Fruit fly (Drosophila melanogaster) whole organism, adult: ENCODE results near the gene comm3.

Experiments
- CG11617 ChIP-seq: fragments of 200-800 bp; sonication (Bioruptor generic); optimal IDR thresholded peaks from 2 replicates; lab custom pipeline; 2017; ENCODE audit warnings: mild to moderate bottlenecking, missing biosample characterization, missing genetic modification reagents, missing genetic modification characterization
- CG12768 ChIP-seq: fragments of 200-800 bp; sonication (Bioruptor generic); optimal IDR thresholded peaks from 2 replicates; lab custom pipeline; 2017; ENCODE audit warnings: missing biosample characterization, missing genetic modification characterization, mild to moderate bottlenecking, moderate library complexity, missing genetic modification reagents
- CG14711 ChIP-seq: fragments of 200-800 bp; sonication (Bioruptor generic); optimal IDR thresholded peaks from 2 replicates; lab custom pipeline; 2018; ENCODE audit warnings: missing biosample characterization, mild to moderate bottlenecking, missing genetic modification characterization, moderate library complexity
- CG1620 ChIP-seq: fragments of 200-800 bp; sonication (Bioruptor generic); optimal IDR thresholded peaks from 2 replicates; lab custom pipeline; 2016; ENCODE audit warnings: missing biosample characterization, missing genetic modification characterization
- CG33017 ChIP-seq: fragments of 200-800 bp; sonication (Bioruptor generic); optimal IDR thresholded peaks from 2 replicates; lab custom pipeline; 2018; ENCODE audit warnings: missing biosample characterization, mild to moderate bottlenecking, missing genetic modification characterization, moderate library complexity
- CG5204 ChIP-seq: fragments of 200-800 bp; sonication (Bioruptor generic); optimal IDR thresholded peaks from 2 replicates; lab custom pipeline; 2016; ENCODE audit warnings: missing biosample characterization, missing genetic modification characterization
- CG7045 ChIP-seq: fragments of 200-800 bp; sonication (Bioruptor generic); optimal IDR thresholded peaks from 2 replicates; lab custom pipeline; 2017; ENCODE audit warnings: missing biosample characterization, mild to moderate bottlenecking, missing genetic modification characterization
- CG7101 ChIP-seq: fragments of 200-800 bp; sonication (Bioruptor generic); optimal IDR thresholded peaks from 2 replicates; lab custom pipeline; 2018; ENCODE audit warnings: missing biosample characterization, mild to moderate bottlenecking, missing genetic modification characterization, moderate library complexity
- Clk ChIP-seq: fragments of 200-800 bp; sonication (Bioruptor generic); optimal IDR thresholded peaks from 2 replicates; lab custom pipeline; 2017; ENCODE audit warnings: missing biosample characterization, missing genetic modification characterization
- Crg-1 ChIP-seq: fragments of 200-800 bp; sonication (Bioruptor generic); optimal IDR thresholded peaks from 2 replicates; lab custom pipeline; 2016; ENCODE audit warnings: missing biosample characterization, missing genetic modification characterization
- Hr96 ChIP-seq: fragments of 200-800 bp; sonication (Bioruptor generic); optimal IDR thresholded peaks from 2 replicates; lab custom pipeline; 2016; ENCODE audit warnings: missing biosample characterization, missing genetic modification characterization
- Mnt ChIP-seq: fragments of 200-800 bp; sonication (Bioruptor generic); optimal IDR thresholded peaks from 2 replicates; lab custom pipeline; 2016; ENCODE audit warnings: missing biosample characterization, mild to moderate bottlenecking, missing genetic modification characterization
- bab1 ChIP-seq: fragments of 200-800 bp; sonication (Bioruptor generic); optimal IDR thresholded peaks from 3 replicates; lab custom pipeline; 2019; ENCODE audit warnings: missing biosample characterization, mild to moderate bottlenecking, missing genetic modification characterization, moderate library complexity
- cic ChIP-seq: fragments of 200-800 bp; sonication (Bioruptor generic); optimal IDR thresholded peaks from 2 replicates; lab custom pipeline; 2017; ENCODE audit warnings: missing biosample characterization, mild to moderate bottlenecking, missing genetic modification characterization, moderate library complexity
- cnc ChIP-seq, 2 experiments: fragments of >200 bp; optimal IDR thresholded peaks; 2 replicates each; lab custom pipeline; 2017
- kay ChIP-seq: fragments of 200-800 bp; sonication (Bioruptor generic); peaks from one replicate; lab custom pipeline; 2016; ENCODE audit warnings: missing biosample characterization, missing genetic modification characterization, borderline replicate concordance
- ovo ChIP-seq: fragments of 200-800 bp; sonication (Bioruptor generic); optimal IDR thresholded peaks from 2 replicates; lab custom pipeline; 2016; ENCODE audit warnings: missing biosample characterization, missing genetic modification characterization
- pad ChIP-seq: fragments of 200-800 bp; sonication (Bioruptor generic); optimal IDR thresholded peaks from 3 replicates; lab custom pipeline; 2017; ENCODE audit warnings: missing biosample characterization, missing genetic modification characterization, mild to moderate bottlenecking, moderate library complexity, missing genetic modification reagents
- tj ChIP-seq: fragments of 200-800 bp; sonication (Bioruptor generic); optimal IDR thresholded peaks from 3 replicates; lab custom pipeline; 2017; ENCODE audit warnings: missing biosample characterization, mild to moderate bottlenecking, missing genetic modification characterization, moderate library complexity
- toe ChIP-seq: fragments of 200-800 bp; sonication (Bioruptor generic); optimal IDR thresholded peaks from 2 replicates; lab custom pipeline; 2016; ENCODE audit warnings: missing biosample characterization, missing genetic modification characterization

The comm3 gene

dm6 chr3L:15678284-15678683, 30.7 kb upstream of the comm3 start:
- no peak for TF ChIP-seq CG12768 (GFP tag; lab: Kevin White, UChicago)
- no peak for TF ChIP-seq CG11617
- no peak for TF ChIP-seq tj (GFP tag; lab: Kevin White, UChicago)
- no peak for TF ChIP-seq ovo (GFP tag; lab: Kevin White, UChicago)
- TF ChIP-seq CG7045, result no peak
- no peak for TF ChIP-seq CG1620 (GFP tag; lab: Kevin White, UChicago)
- TF ChIP-seq Clk (GFP tag; lab: Kevin White, UChicago), result no peak

dm6 chr3L:15677662-15678061, 30.1 kb upstream of the comm3 start:
- TF ChIP-seq tj (GFP tag; lab: Kevin White, UChicago) (no peak), CG11617 (no peak), Mnt (GFP tag; lab: Kevin White, UChicago) (no peak), cnc (optimal IDR thresholded peaks at IDR 0.05; lab: Kevin White, UChicago) (no peak), CG5204 (no peak), ovo (GFP tag; lab: Kevin White, UChicago) (no peak), toe (GFP tag; lab: Kevin White, UChicago) (no peak), cic (GFP tag; lab: Kevin White, UChicago) (no peak), Crg-1 (no peak), Hr96 (GFP tag; lab: Kevin White, UChicago) (no peak), CG12768 (GFP tag; lab: Kevin White, UChicago) (no peak), CG14711 (tag; lab: Kevin White, UChicago) (no peak), Clk (GFP tag; lab: Kevin White, UChicago) (no peak), pad (GFP tag; lab: Kevin White, UChicago) (no peak), CG33017 (tag; lab: Kevin White, UChicago) (no peak), kay (GFP tag; lab: Kevin White, UChicago) (no peak), CG7045 (no peak), bab1 (GFP tag; lab: Kevin White, UChicago) (no peak)

dm6 chr3L:15675111-15675510, 27.5 kb upstream of the comm3 start:
- no peak for TF ChIP-seq Hr96 (GFP tag; lab: Kevin White, UChicago)
- no peak for TF ChIP-seq CG7045
- no peak for TF ChIP-seq CG1620 (GFP tag; lab: Kevin White, UChicago)
- TF ChIP-seq CG14711 (tag; lab: Kevin White, UChicago), result no peak
- no peak for TF ChIP-seq CG5204
- no peak for TF ChIP-seq cic (GFP tag; lab: Kevin White, UChicago)
- TF ChIP-seq tj (GFP tag; lab: Kevin White, UChicago), result no peak
- no peak for TF ChIP-seq Clk (GFP tag; lab: Kevin White, UChicago)
- no peak for TF ChIP-seq bab1 (GFP tag; lab: Kevin White, UChicago)
- TF ChIP-seq CG11617, result no peak
- TF ChIP-seq CG33017 (tag; lab: Kevin White, UChicago), result no peak
- no peak for TF ChIP-seq cnc (optimal IDR thresholded peaks at IDR 0.05; lab: Kevin White, UChicago)
- TF ChIP-seq pad (GFP tag; lab: Kevin White, UChicago), result no peak
- TF ChIP-seq kay (GFP tag; lab: Kevin White, UChicago), result no peak
- no peak for TF ChIP-seq toe (GFP tag; lab: Kevin White, UChicago)
- TF ChIP-seq Crg-1, result no peak
- TF ChIP-seq CG12768 (GFP tag; lab: Kevin White, UChicago), result no peak

DNA sequence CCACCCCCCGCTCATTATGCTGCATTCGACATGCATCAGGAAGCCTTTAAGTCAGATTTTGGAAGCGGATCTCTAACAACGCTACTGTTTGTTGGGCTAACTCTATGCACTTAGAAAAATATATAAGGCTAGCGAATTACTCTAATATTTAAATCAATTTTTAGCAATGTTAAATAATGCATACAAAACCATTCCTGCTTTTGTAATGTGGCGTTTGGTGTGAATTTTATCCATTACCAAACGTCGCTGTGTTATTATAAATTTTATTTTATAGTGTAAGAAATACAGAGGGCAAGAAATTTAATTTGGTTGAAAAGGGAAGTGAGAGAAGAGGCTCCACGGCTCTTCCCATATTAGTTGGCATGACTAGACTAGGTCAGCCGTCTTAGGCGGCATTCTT, 25.2 kb upstream of the comm3 start:
- TF ChIP-seq CG11617 (no peak), Clk (GFP tag; lab: Kevin White, UChicago) (no peak), Hr96 (GFP tag; lab: Kevin White, UChicago) (no peak), CG5204 (no peak), CG12768 (GFP tag; lab: Kevin White, UChicago) (no peak), CG14711 (tag; lab: Kevin White, UChicago) (no peak), CG7045 (no peak), CG7101 (tag; lab: Kevin White, UChicago) (no peak), CG1620 (GFP tag; lab: Kevin White, UChicago) (no peak), toe (GFP tag; lab: Kevin White, UChicago) (no peak)

dm6 chr3L:15670455-15670854, 22.9 kb upstream of the comm3 start:
- no peak for TF ChIP-seq Mnt (GFP tag; lab: Kevin White, UChicago)
- TF ChIP-seq Clk (GFP tag; lab: Kevin White, UChicago), result no peak
- TF ChIP-seq Hr96 (GFP tag; lab: Kevin White, UChicago), result no peak
- no peak for TF ChIP-seq CG33017 (tag; lab: Kevin White, UChicago)
- TF ChIP-seq CG14711 (tag; lab: Kevin White, UChicago), result no peak
- no peak for TF ChIP-seq CG12768 (GFP tag; lab: Kevin White, UChicago)
- no peak for TF ChIP-seq ovo (GFP tag; lab: Kevin White, UChicago)
- no peak for TF ChIP-seq CG5204
- TF ChIP-seq cic (GFP tag; lab: Kevin White, UChicago), result no peak
- no peak for TF ChIP-seq bab1 (GFP tag; lab: Kevin White, UChicago)
- no peak for TF ChIP-seq Crg-1
- no peak for TF ChIP-seq tj (GFP tag; lab: Kevin White, UChicago)
- no peak for TF ChIP-seq CG7101 (tag; lab: Kevin White, UChicago)
- TF ChIP-seq CG11617, result no peak
- no peak for TF ChIP-seq CG7045
- no peak for TF ChIP-seq kay (GFP tag; lab: Kevin White, UChicago)

DNA sequence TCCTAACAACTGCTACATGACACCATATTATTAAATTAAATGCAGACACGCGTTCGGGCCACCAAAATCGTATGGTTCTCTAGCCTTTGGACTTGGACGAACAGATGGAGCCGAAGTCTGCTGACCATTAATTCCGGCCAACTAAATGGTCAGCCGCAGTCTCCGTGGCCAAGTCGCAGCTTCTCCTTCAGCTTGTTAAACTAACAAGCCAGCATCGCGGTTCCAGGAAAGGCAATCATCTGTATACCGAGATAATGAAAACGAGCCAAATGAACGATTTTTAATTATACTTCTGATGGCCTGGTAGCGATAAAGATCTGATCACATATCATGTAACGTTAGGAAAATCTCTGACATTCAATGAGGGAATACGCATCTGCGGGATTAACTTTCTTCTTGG, 22.4 kb upstream of the comm3 start:
- TF ChIP-seq CG33017 (tag; lab: Kevin White, UChicago) (no peak), pad (GFP tag; lab: Kevin White, UChicago) (no peak), cic (GFP tag; lab: Kevin White, UChicago) (no peak), CG1620 (GFP tag; lab: Kevin White, UChicago) (no peak), Hr96 (GFP tag; lab: Kevin White, UChicago) (no peak), CG7101 (tag; lab: Kevin White, UChicago) (no peak), bab1 (GFP tag; lab: Kevin White, UChicago) (no peak), CG5204 (no peak), Mnt (GFP tag; lab: Kevin White, UChicago) (no peak), ovo (GFP tag; lab: Kevin White, UChicago) (no peak), kay (GFP tag; lab: Kevin White, UChicago) (no peak)
